Worm (Caenorhabditis elegans) whole organism, young adult: ENCODE measurements around the gene enu-3.2.

Experiments used
- B0019.2 ChIP-seq: fragments of 200-800 bp; sonication (Bioruptor generic); conservative IDR thresholded peaks from 2 replicates; pipeline ENCODE4 v1.3.6; 2022; ENCODE audit warnings: missing genetic modification reagents, missing genetic modification characterization, missing compliant biosample characterization
- C06A6.2 ChIP-seq: fragments of 200-800 bp; sonication (Bioruptor generic); conservative IDR thresholded peaks from 2 replicates; pipeline ENCODE4 v1.3.6; 2022; ENCODE audit warnings: missing genetic modification characterization, missing compliant biosample characterization
- C17E4.6 ChIP-seq: fragments of 200-800 bp; sonication (Bioruptor generic); IDR thresholded peaks from 2 replicates; pipeline ENCODE4 v1.3.6; 2022; ENCODE audit warnings: missing genetic modification reagents, missing genetic modification characterization, missing compliant biosample characterization
- F23B12.7 ChIP-seq: sonication (generic microtip); optimal IDR thresholded peaks from 2 replicates; lab custom pipeline; 2017; ENCODE audit warnings: missing genetic modification characterization, mild to moderate bottlenecking, missing compliant biosample characterization, antibody characterized with exemption, moderate library complexity; ENCODE audit not compliant: insufficient read depth
- F39B2.1 ChIP-seq: fragments of 200-800 bp; sonication (Bioruptor generic); IDR thresholded peaks from 2 replicates; pipeline ENCODE4 v1.3.6; 2022; ENCODE audit warnings: missing genetic modification reagents, missing genetic modification characterization, missing compliant biosample characterization
- F55B11.4 ChIP-seq: sonication (generic microtip); optimal IDR thresholded peaks from 2 replicates; lab custom pipeline; 2016; ENCODE audit warnings: missing compliant biosample characterization, missing genetic modification characterization, borderline replicate concordance; ENCODE audit not compliant: insufficient read depth
- Y56A3A.18 ChIP-seq: fragments of 200-800 bp; sonication (Bioruptor generic); IDR thresholded peaks from 2 replicates; pipeline ENCODE4 v1.3.6; 2022; ENCODE audit warnings: missing genetic modification reagents, missing genetic modification characterization, missing compliant biosample characterization
- ZK185.1 ChIP-seq: sonication (generic microtip); optimal IDR thresholded peaks from 2 replicates; lab custom pipeline; 2016; ENCODE audit warnings: mild to moderate bottlenecking, missing genetic modification characterization, missing compliant biosample characterization; ENCODE audit not compliant: poor library complexity, severe bottlenecking
- aptf-3 ChIP-seq: fragments of 200-800 bp; sonication (Bioruptor generic); IDR thresholded peaks from 2 replicates; pipeline ENCODE4 v1.3.6; 2022; ENCODE audit warnings: missing genetic modification characterization, missing compliant biosample characterization
- attf-3 ChIP-seq: fragments of 200-800 bp; sonication (Bioruptor generic); conservative IDR thresholded peaks from 2 replicates; pipeline ENCODE4 v1.3.6; 2022; ENCODE audit warnings: missing genetic modification reagents, missing genetic modification characterization, missing compliant biosample characterization
- ceh-100 ChIP-seq: fragments of 200-800 bp; sonication (Bioruptor generic); IDR thresholded peaks from 2 replicates; pipeline ENCODE4 v1.3.6; 2022; ENCODE audit warnings: missing genetic modification reagents, missing genetic modification characterization, missing compliant biosample characterization
- ceh-40 ChIP-seq: fragments of 200-800 bp; sonication (Bioruptor generic); IDR thresholded peaks from 2 replicates; pipeline ENCODE4 v1.3.6; 2022; ENCODE audit warnings: missing genetic modification characterization, missing compliant biosample characterization
- ceh-79 ChIP-seq: sonication (generic microtip); optimal IDR thresholded peaks from 2 replicates; lab custom pipeline; 2017; ENCODE audit warnings: mild to moderate bottlenecking, missing genetic modification characterization, missing compliant biosample characterization
- dpff-1 ChIP-seq: sonication (generic microtip); optimal IDR thresholded peaks from 2 replicates; lab custom pipeline; 2017; ENCODE audit warnings: mild to moderate bottlenecking, missing genetic modification characterization, missing compliant biosample characterization
- dpl-1 ChIP-seq: fragments of 150-350 bp; optimal IDR thresholded peaks from 2 replicates; lab custom pipeline; 2014; ENCODE audit warnings: missing biosample characterization, missing genetic modification reagents, missing genetic modification characterization
- egl-18 ChIP-seq: fragments of 200-800 bp; sonication (Bioruptor generic); IDR thresholded peaks from 2 replicates; pipeline ENCODE4 v1.3.6; 2022; ENCODE audit warnings: missing genetic modification reagents, missing genetic modification characterization, missing compliant biosample characterization
- ets-4 ChIP-seq: fragments of 200-800 bp; sonication (Bioruptor generic); optimal IDR thresholded peaks from 2 replicates; lab custom pipeline; 2018; ENCODE audit warnings: mild to moderate bottlenecking, missing genetic modification characterization, missing compliant biosample characterization
- hlh-12 ChIP-seq: sonication (generic microtip); optimal IDR thresholded peaks from 2 replicates; lab custom pipeline; 2016; ENCODE audit warnings: missing genetic modification characterization, missing compliant biosample characterization
- hlh-26 ChIP-seq: fragments of 200-800 bp; sonication (Bioruptor generic); conservative IDR thresholded peaks from 2 replicates; pipeline ENCODE4 v1.3.6; 2022; ENCODE audit warnings: missing genetic modification reagents, missing genetic modification characterization, missing compliant biosample characterization
- hmg-20 ChIP-seq: fragments of 200-800 bp; sonication (Bioruptor generic); IDR thresholded peaks from 2 replicates; pipeline ENCODE4 v1.3.6; 2022; ENCODE audit warnings: missing genetic modification reagents, missing genetic modification characterization, missing compliant biosample characterization
- lin-26 ChIP-seq: fragments of 200-800 bp; sonication (Bioruptor generic); IDR thresholded peaks from 2 replicates; pipeline ENCODE4 v1.3.6; 2022; ENCODE audit warnings: missing genetic modification reagents, missing genetic modification characterization, missing compliant biosample characterization
- lir-1 ChIP-seq: fragments of 200-800 bp; sonication (Bioruptor generic); conservative IDR thresholded peaks from 2 replicates; pipeline ENCODE4 v1.3.6; 2022; ENCODE audit warnings: missing genetic modification reagents, missing genetic modification characterization, missing compliant biosample characterization
- lsy-27 ChIP-seq: sonication (generic microtip); optimal IDR thresholded peaks from 2 replicates; lab custom pipeline; 2017; ENCODE audit warnings: missing genetic modification characterization, mild to moderate bottlenecking, missing compliant biosample characterization, antibody characterized with exemption, missing genotype, borderline replicate concordance; ENCODE audit not compliant: insufficient read depth
- mes-4 ChIP-seq: sonication (generic microtip); optimal IDR thresholded peaks from 2 replicates; lab custom pipeline; 2016; ENCODE audit warnings: missing genotype, missing genetic modification characterization, missing compliant biosample characterization
- nfya-1 ChIP-seq: sonication (generic microtip); optimal IDR thresholded peaks from 2 replicates; lab custom pipeline; 2017; ENCODE audit warnings: antibody characterized with exemption, missing compliant biosample characterization, missing genetic modification characterization, borderline replicate concordance; ENCODE audit not compliant: insufficient read depth
- nfyb-1 ChIP-seq: fragments of 200-800 bp; sonication (Bioruptor generic); IDR thresholded peaks from 2 replicates; pipeline ENCODE4 v1.3.6; 2022; ENCODE audit warnings: missing genetic modification reagents, missing genetic modification characterization, missing compliant biosample characterization
- nhr-120 ChIP-seq: fragments of 200-800 bp; sonication (Bioruptor generic); IDR thresholded peaks from 2 replicates; pipeline ENCODE4 v1.3.6; 2022; ENCODE audit warnings: missing genetic modification characterization, missing compliant biosample characterization
- nhr-27 ChIP-seq: fragments of 200-800 bp; sonication (Bioruptor generic); optimal IDR thresholded peaks from 2 replicates; lab custom pipeline; 2018; ENCODE audit warnings: mild to moderate bottlenecking, missing genetic modification characterization, moderate library complexity, missing compliant biosample characterization
- nhr-80 ChIP-seq: sonication (generic microtip); optimal IDR thresholded peaks from 2 replicates; lab custom pipeline; 2016; ENCODE audit warnings: missing genetic modification characterization, missing compliant biosample characterization
- pbrm-1 ChIP-seq: fragments of 200-800 bp; sonication (Bioruptor generic); IDR thresholded peaks from 2 replicates; pipeline ENCODE4 v1.3.6; 2022; ENCODE audit warnings: missing genetic modification reagents, missing genetic modification characterization, missing compliant biosample characterization
- rcor-1 ChIP-seq: fragments of 200-800 bp; sonication (Bioruptor generic); IDR thresholded peaks from 2 replicates; pipeline ENCODE4 v1.3.6; 2022; ENCODE audit warnings: missing genetic modification reagents, missing genetic modification characterization, missing compliant biosample characterization
- rec-8 ChIP-seq, 2 experiments: sonication (generic microtip); optimal IDR thresholded peaks; 2 replicates each; lab custom pipeline; 2016; ENCODE audit warnings: mild to moderate bottlenecking in 2 of 2, missing genetic modification characterization in 2 of 2, missing genetic modification reagents in 2 of 2, missing genotype in 2 of 2, missing biosample characterization in 1 of 2, missing compliant biosample characterization in 1 of 2, moderate library complexity in 1 of 2
- sptf-2 ChIP-seq: fragments of 200-800 bp; sonication (Bioruptor generic); optimal IDR thresholded peaks from 2 replicates; lab custom pipeline; 2018; ENCODE audit warnings: mild to moderate bottlenecking, missing genetic modification characterization, missing compliant biosample characterization
- tbx-9 ChIP-seq: sonication (generic microtip); optimal IDR thresholded peaks from 2 replicates; lab custom pipeline; 2016; ENCODE audit warnings: borderline replicate concordance, missing genetic modification characterization, inconsistent platforms, missing compliant biosample characterization
- tlf-1 ChIP-seq: fragments of 200-800 bp; sonication (Bioruptor generic); optimal IDR thresholded peaks from 2 replicates; lab custom pipeline; 2018; ENCODE audit warnings: mild to moderate bottlenecking, missing genetic modification characterization, missing compliant biosample characterization
- unc-62 ChIP-seq: fragments of 150-350 bp; optimal IDR thresholded peaks from 2 replicates; lab custom pipeline; 2014; ENCODE audit warnings: missing biosample characterization, missing genetic modification reagents, missing genetic modification characterization
- ztf-22 ChIP-seq: fragments of 200-800 bp; sonication (Bioruptor generic); optimal IDR thresholded peaks from 2 replicates; lab custom pipeline; 2018; ENCODE audit warnings: mild to moderate bottlenecking, missing genetic modification characterization, moderate library complexity, missing compliant biosample characterization
- ztf-25 ChIP-seq: fragments of 200-800 bp; sonication (Bioruptor generic); IDR thresholded peaks from 2 replicates; pipeline ENCODE4 v1.3.6; 2022; ENCODE audit warnings: missing genetic modification reagents, missing genetic modification characterization, missing compliant biosample characterization
- ztf-6 ChIP-seq: fragments of 200-800 bp; sonication (Bioruptor generic); IDR thresholded peaks from 2 replicates; pipeline ENCODE4 v1.3.6; 2022; ENCODE audit warnings: missing genetic modification reagents, missing genetic modification characterization, missing compliant biosample characterization

The enu-3.2 gene

ce11 chrIII:4779855-4780254 is 5.2 kb downstream of the enu-3.2 start, which contains the start of gene B0393.9:
Gene B0393.9 (minus strand): TSS chrIII:4780157.
- TF ChIP-seq ceh-79 (no peak), ceh-100 (no peak), dpff-1 (no peak), aptf-3 (no peak), F23B12.7 (tag; lab: Kevin White, UChicago) (no peak), nhr-80 (tag; lab: Kevin White, UChicago) (peak; percentile 20), pbrm-1 (GFP tag; lab: Robert Waterston, UW) (no peak)

- no peak for TF ChIP-seq Y56A3A.18 (GFP tag; lab: Robert Waterston, UW)
- no peak for TF ChIP-seq tlf-1 (GFP tag; lab: Kevin White, UChicago)
- TF ChIP-seq F55B11.4 (tag; lab: Kevin White, UChicago), result no peak
- no peak for TF ChIP-seq unc-62 (GFP tag; lab: Kevin White, UChicago)
- TF ChIP-seq dpl-1 (GFP tag; lab: Kevin White, UChicago), result no peak
- TF ChIP-seq B0019.2 (GFP tag; lab: Robert Waterston, UW), result no peak
- no peak for TF ChIP-seq hmg-20 (GFP tag; lab: Robert Waterston, UW)
- TF ChIP-seq C06A6.2 (GFP tag; lab: Robert Waterston, UW), result no peak
- TF ChIP-seq nhr-120 (GFP tag; lab: Robert Waterston, UW), result no peak
- no peak for TF ChIP-seq lsy-27 (tag; lab: Kevin White, UChicago)
- TF ChIP-seq nfyb-1 (GFP tag; lab: Robert Waterston, UW), result no peak
- TF ChIP-seq attf-3, result no peak
- no peak for TF ChIP-seq nfya-1 (tag; lab: Kevin White, UChicago)
- TF ChIP-seq F39B2.1 (GFP tag; lab: Robert Waterston, UW), result no peak
- no peak for TF ChIP-seq ceh-40 (GFP tag; lab: Robert Waterston, UW)
- no peak for TF ChIP-seq C17E4.6 (GFP tag; lab: Robert Waterston, UW)
- no peak for TF ChIP-seq sptf-2
These were observed 7.0 kb downstream of the enu-3.2 start, which contains the start of gene B0393.7 for ce11 chrIII:4778003-4778402. Gene B0393.7 (minus strand): TSS chrIII:4778103.

- no peak for TF ChIP-seq mes-4 (tag; lab: Kevin White, UChicago)
- no peak for TF ChIP-seq ztf-22
- TF ChIP-seq ceh-100, result no peak
- no peak for TF ChIP-seq nhr-27
- TF ChIP-seq lir-1 (GFP tag; lab: Robert Waterston, UW), result no peak
- TF ChIP-seq ZK185.1 (tag; lab: Kevin White, UChicago), result no peak
- no peak for TF ChIP-seq egl-18
- no peak for TF ChIP-seq rcor-1 (GFP tag; lab: Robert Waterston, UW)
- no peak for TF ChIP-seq tbx-9 (tag; lab: Kevin White, UChicago)
- TF ChIP-seq ztf-25, result no peak
- TF ChIP-seq lin-26, result no peak
- no peak for TF ChIP-seq ztf-6
- TF ChIP-seq hlh-12 (tag; lab: Kevin White, UChicago), result no peak
- TF ChIP-seq F55B11.4 (tag; lab: Kevin White, UChicago), result no peak
- TF ChIP-seq hlh-26 (GFP tag; lab: Robert Waterston, UW), result no peak
- no peak for TF ChIP-seq rec-8 (tag; optimal IDR thresholded peaks at IDR 0.05; lab: Kevin White, UChicago)
- TF ChIP-seq ets-4 (GFP tag; lab: Kevin White, UChicago), result no peak
These were observed 17.0 kb downstream of the enu-3.2 start for ce11 chrIII:4767869-4768645.
